Fruit fly (Drosophila melanogaster) whole organism, embryonic: ENCODE results near the gene Gas8.

Experiments used
- CG11504 ChIP-seq: fragments of 200-800 bp; sonication (Bioruptor generic); optimal IDR thresholded peaks from 3 replicates; lab custom pipeline; 2019; ENCODE audit warnings: missing biosample characterization, mild to moderate bottlenecking, missing genetic modification characterization, moderate library complexity
- CG11696 ChIP-seq: fragments of 200-800 bp; sonication (Bioruptor generic); IDR thresholded peaks from 2 replicates; pipeline ENCODE4 v1.3.6; 2022; ENCODE audit warnings: missing biosample characterization, missing genetic modification characterization
- CG12744 ChIP-seq: fragments of 200-800 bp; sonication (Bioruptor generic); optimal IDR thresholded peaks from 2 replicates; lab custom pipeline; 2016; ENCODE audit warnings: missing biosample characterization, missing genetic modification characterization
- CG13775 ChIP-seq: fragments of 200-800 bp; sonication (Bioruptor generic); optimal IDR thresholded peaks from 3 replicates; lab custom pipeline; 2017; ENCODE audit warnings: missing biosample characterization, mild to moderate bottlenecking, missing genetic modification characterization
- CG14860 ChIP-seq: fragments of 200-800 bp; sonication (Bioruptor generic); IDR thresholded peaks from 3 replicates; pipeline ENCODE4 v1.3.6; 2022; ENCODE audit warnings: missing biosample characterization, missing genetic modification characterization; ENCODE audit not compliant: partially characterized antibody
- CG15514 ChIP-seq: fragments of 200-800 bp; sonication (Bioruptor generic); optimal IDR thresholded peaks from 3 replicates; lab custom pipeline; 2017; ENCODE audit warnings: missing biosample characterization, missing genetic modification characterization, mild to moderate bottlenecking, moderate library complexity, missing genetic modification reagents
- CG17186 ChIP-seq: fragments of 200-800 bp; sonication (Bioruptor generic); optimal IDR thresholded peaks from 3 replicates; lab custom pipeline; 2017; ENCODE audit warnings: missing biosample characterization, missing genetic modification reagents, missing genetic modification characterization
- CG30403 ChIP-seq: fragments of 200-800 bp; sonication (Bioruptor generic); optimal IDR thresholded peaks from 3 replicates; lab custom pipeline; 2016; ENCODE audit warnings: missing biosample characterization, missing genetic modification characterization
- CG31365 ChIP-seq: fragments of 200-800 bp; sonication (Bioruptor generic); optimal IDR thresholded peaks from 2 replicates; lab custom pipeline; 2018; ENCODE audit warnings: missing biosample characterization, mild to moderate bottlenecking, missing genetic modification characterization
- CG33557 ChIP-seq: fragments of 200-800 bp; sonication (Bioruptor generic); optimal IDR thresholded peaks from 2 replicates; lab custom pipeline; 2019; ENCODE audit warnings: missing biosample characterization, mild to moderate bottlenecking, missing genetic modification characterization, moderate library complexity
- CG42726 ChIP-seq: fragments of 200-800 bp; sonication (Bioruptor generic); IDR thresholded peaks from 2 replicates; pipeline ENCODE4 v1.3.6; 2022; ENCODE audit warnings: missing biosample characterization, missing genetic modification characterization; ENCODE audit not compliant: partially characterized antibody
- CG6175 ChIP-seq: fragments of 200-800 bp; sonication (Bioruptor generic); IDR thresholded peaks from 3 replicates; pipeline ENCODE4 v1.3.6; 2022; ENCODE audit warnings: missing biosample characterization, missing genetic modification characterization
- CG8089 ChIP-seq: fragments of 200-800 bp; sonication (Bioruptor generic); optimal IDR thresholded peaks from 3 replicates; lab custom pipeline; 2016; ENCODE audit warnings: missing biosample characterization, missing genetic modification characterization
- CG9215 ChIP-seq: fragments of 200-800 bp; sonication (Bioruptor generic); IDR thresholded peaks from 2 replicates; pipeline ENCODE4 v1.3.6; 2022; ENCODE audit warnings: missing biosample characterization, missing genetic modification characterization
- Dfd ChIP-seq, 2 experiments: fragments of >200 bp; optimal IDR thresholded peaks; 2 replicates each; lab custom pipeline; 2017; ENCODE audit warnings: missing biosample characterization in 2 of 2, missing genetic modification characterization in 2 of 2
- Dip2 ChIP-seq: fragments of 200-800 bp; sonication (Bioruptor generic); IDR thresholded peaks from 2 replicates; pipeline ENCODE4 v1.3.6; 2022; ENCODE audit warnings: missing biosample characterization, missing genetic modification characterization
- Dref ChIP-seq: fragments of 200-800 bp; sonication (Bioruptor generic); IDR thresholded peaks from 2 replicates; pipeline ENCODE4 v1.3.6; 2022; ENCODE audit warnings: missing biosample characterization, missing genetic modification characterization
- Eip74EF ChIP-seq, 2 experiments: fragments of 200-800 bp in 1 of 2; fragments of >200 bp in 1 of 2; sonication (Bioruptor generic) in 1 of 2; optimal IDR thresholded peaks; 2 replicates each; lab custom pipeline; 2017 to 2019; ENCODE audit warnings: missing biosample characterization in 2 of 2, missing genetic modification characterization in 2 of 2, mild to moderate bottlenecking in 1 of 2, moderate library complexity in 1 of 2
- Gsc ChIP-seq: fragments of 200-800 bp; sonication (Bioruptor generic); IDR thresholded peaks from 2 replicates; pipeline ENCODE4 v1.3.6; 2022; ENCODE audit warnings: missing biosample characterization, missing genetic modification characterization
- HmgZ ChIP-seq: fragments of 200-800 bp; sonication (Bioruptor generic); optimal IDR thresholded peaks from 2 replicates; lab custom pipeline; 2018; ENCODE audit warnings: missing biosample characterization, mild to moderate bottlenecking, missing genetic modification characterization
- Med ChIP-seq: fragments of 200-800 bp; sonication (Bioruptor generic); peaks from one replicate; lab custom pipeline; 2016; ENCODE audit warnings: missing biosample characterization, missing genetic modification characterization, mild to moderate bottlenecking, inconsistent platforms, moderate library complexity
- Myb ChIP-seq: fragments of 200-800 bp; sonication (Bioruptor generic); optimal IDR thresholded peaks from 2 replicates; lab custom pipeline; 2016; ENCODE audit warnings: missing biosample characterization, missing genetic modification characterization
- NC2α ChIP-seq: fragments of 200-800 bp; sonication (Bioruptor generic); optimal IDR thresholded peaks from 2 replicates; lab custom pipeline; 2016; ENCODE audit warnings: missing biosample characterization, missing genetic modification characterization
- Oaz ChIP-seq: fragments of 200-800 bp; sonication (Bioruptor generic); IDR thresholded peaks from 2 replicates; pipeline ENCODE4 v1.3.6; 2022; ENCODE audit warnings: missing biosample characterization, missing genetic modification characterization
- ap ChIP-seq: fragments of 200-800 bp; sonication (Bioruptor generic); IDR thresholded peaks from 2 replicates; pipeline ENCODE4 v1.3.6; 2022; ENCODE audit warnings: missing biosample characterization, missing genetic modification characterization
- bowl ChIP-seq: fragments of 200-800 bp; sonication (Bioruptor generic); IDR thresholded peaks from 2 replicates; pipeline ENCODE4 v1.3.6; 2022; ENCODE audit warnings: missing biosample characterization, missing genetic modification characterization
- btn ChIP-seq: fragments of 200-800 bp; sonication (Bioruptor generic); optimal IDR thresholded peaks from 2 replicates; lab custom pipeline; 2016; ENCODE audit warnings: missing biosample characterization, missing genetic modification characterization
- chm ChIP-seq: fragments of 200-800 bp; sonication (Bioruptor generic); IDR thresholded peaks from 2 replicates; pipeline ENCODE4 v1.3.6; 2022; ENCODE audit warnings: missing biosample characterization, missing genetic modification characterization
- ci ChIP-seq: fragments of 200-800 bp; sonication (Bioruptor generic); IDR thresholded peaks from 3 replicates; pipeline ENCODE4 v1.3.6; 2022; ENCODE audit warnings: missing biosample characterization, missing genetic modification characterization
- fd102C ChIP-seq: fragments of 200-800 bp; sonication (Bioruptor generic); optimal IDR thresholded peaks from 2 replicates; lab custom pipeline; 2018; ENCODE audit warnings: missing biosample characterization, mild to moderate bottlenecking, missing genetic modification characterization, moderate library complexity
- fu2 ChIP-seq: fragments of 200-800 bp; sonication (Bioruptor generic); optimal IDR thresholded peaks from 2 replicates; lab custom pipeline; 2016; ENCODE audit warnings: missing biosample characterization, missing genetic modification characterization
- gsb ChIP-seq: fragments of 200-800 bp; sonication (Bioruptor generic); IDR thresholded peaks from 2 replicates; pipeline ENCODE4 v1.3.6; 2022; ENCODE audit warnings: missing biosample characterization, missing genetic modification characterization
- hbn ChIP-seq: fragments of 200-800 bp; sonication (Bioruptor generic); IDR thresholded peaks from 2 replicates; pipeline ENCODE4 v1.3.6; 2022; ENCODE audit warnings: missing biosample characterization, missing genetic modification characterization; ENCODE audit not compliant: partially characterized antibody
- ind ChIP-seq: fragments of 200-800 bp; sonication (Bioruptor generic); optimal IDR thresholded peaks from 3 replicates; lab custom pipeline; 2016; ENCODE audit warnings: missing biosample characterization, missing genetic modification characterization
- insv ChIP-seq, 2 experiments: fragments of 200-800 bp; sonication (Bioruptor generic); optimal IDR thresholded peaks; 3 replicates each; lab custom pipeline; 2016 to 2018; ENCODE audit warnings: missing biosample characterization in 2 of 2, missing genetic modification characterization in 2 of 2
- lbe ChIP-seq: fragments of 200-800 bp; sonication (Bioruptor generic); optimal IDR thresholded peaks from 2 replicates; lab custom pipeline; 2016; ENCODE audit warnings: missing biosample characterization, mild to moderate bottlenecking, missing genetic modification characterization
- lilli ChIP-seq: fragments of 200-800 bp; sonication (Bioruptor generic); optimal IDR thresholded peaks from 3 replicates; lab custom pipeline; 2016; ENCODE audit warnings: missing biosample characterization, missing genetic modification characterization
- lola ChIP-seq, 3 experiments: fragments of >200 bp in 2 of 3; fragments of 200-800 bp in 1 of 3; sonication (Bioruptor generic) in 1 of 3; optimal IDR thresholded peaks; 2 replicates each; lab custom pipeline; 2017 to 2019; ENCODE audit warnings: missing biosample characterization in 3 of 3, missing genetic modification characterization in 3 of 3, mild to moderate bottlenecking in 1 of 3, moderate library complexity in 1 of 3
- lov ChIP-seq, 2 experiments: fragments of 200-800 bp in 1 of 2; fragments of >200 bp in 1 of 2; sonication (Bioruptor generic) in 1 of 2; IDR thresholded peaks in 1 of 2; optimal IDR thresholded peaks in 1 of 2; 2 replicates in 1 of 2; 3 replicates in 1 of 2; pipeline versions ENCODE4 v1.3.6 to Lab custom; 2017 to 2022; ENCODE audit warnings: missing biosample characterization in 1 of 2, missing genetic modification characterization in 1 of 2
- nerfin-1 ChIP-seq: fragments of 200-800 bp; sonication (Bioruptor generic); optimal IDR thresholded peaks from 3 replicates; lab custom pipeline; 2019; ENCODE audit warnings: missing biosample characterization, mild to moderate bottlenecking, missing genetic modification characterization, moderate library complexity
- onecut ChIP-seq: fragments of 200-800 bp; sonication (Bioruptor generic); IDR thresholded peaks from 2 replicates; pipeline ENCODE4 v1.3.6; 2022; ENCODE audit warnings: missing biosample characterization, missing genetic modification characterization
- otp ChIP-seq: fragments of 200-800 bp; sonication (Bioruptor generic); IDR thresholded peaks from 3 replicates; pipeline ENCODE4, ENCODE4 v1.3.6; 2022; ENCODE audit warnings: missing biosample characterization, missing genetic modification characterization
- p53 ChIP-seq: fragments of 200-800 bp; sonication (Bioruptor generic); optimal IDR thresholded peaks from 2 replicates; lab custom pipeline; 2016; ENCODE audit warnings: missing biosample characterization, missing genetic modification characterization
- pan ChIP-seq, 4 experiments: fragments of >200 bp in 3 of 4; fragments of 200-800 bp in 1 of 4; sonication (Bioruptor generic) in 1 of 4; optimal IDR thresholded peaks in 3 of 4; IDR thresholded peaks in 1 of 4; 2 replicates each; pipeline versions ENCODE4 v1.3.6 to Lab custom; 2017 to 2022; ENCODE audit warnings: missing biosample characterization in 2 of 4, missing genetic modification characterization in 2 of 4, mixed read lengths in 1 of 4
- trem ChIP-seq: fragments of 200-800 bp; optimal IDR thresholded peaks from 3 replicates; lab custom pipeline; 2019; ENCODE audit warnings: missing biosample characterization, mild to moderate bottlenecking, missing genetic modification characterization, moderate library complexity
- vfl ChIP-seq: fragments of 200-800 bp; sonication (Bioruptor generic); optimal IDR thresholded peaks from 2 replicates; lab custom pipeline; 2016; ENCODE audit warnings: missing biosample characterization, missing genetic modification characterization
- zfh1 ChIP-seq: fragments of 200-800 bp; sonication (Bioruptor generic); IDR thresholded peaks from 3 replicates; pipeline ENCODE4 v1.3.6; 2022; ENCODE audit warnings: missing biosample characterization, missing genetic modification characterization

Gas8 gene

DNA sequence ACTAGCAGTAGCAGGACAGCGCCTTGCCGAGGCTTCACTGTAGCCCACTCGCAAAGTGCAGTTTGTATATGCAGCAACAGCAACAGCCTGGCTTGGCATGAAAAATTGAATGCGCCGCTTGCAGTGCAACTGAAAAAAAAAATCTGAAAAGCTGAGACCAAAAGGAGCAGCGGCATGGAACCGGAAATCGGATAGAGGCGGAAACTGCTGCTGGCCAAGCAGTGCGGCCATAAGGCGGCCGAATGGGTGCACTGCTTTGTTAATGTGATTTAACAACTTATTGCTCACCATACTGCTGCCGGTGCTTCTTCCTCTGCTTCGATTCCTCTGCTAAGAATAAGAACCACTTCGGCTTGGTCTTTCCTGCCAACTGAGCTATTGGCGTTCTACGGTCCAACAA is 400 bp downstream of the Gas8 start (continued):
- no peak for TF ChIP-seq Oaz (GFP tag; lab: Robert Waterston, UW)
- TF ChIP-seq gsb, result no peak
- no peak for TF ChIP-seq p53
- TF ChIP-seq zfh1 (GFP tag; lab: Robert Waterston, UW), result 0 out of 3 replicates have a peak, but pooled peaks have one; percentile 28
- TF ChIP-seq chm (GFP tag; lab: Robert Waterston, UW), result 0 out of 2 replicates have a peak, but pooled peaks have one; percentile 35
- TF ChIP-seq fd102C, result peak; percentile 15
- no peak for TF ChIP-seq hbn (GFP tag; lab: Robert Waterston, UW)
- peak; percentile 1 for TF ChIP-seq CG33557 (GFP tag; lab: Kevin White, UChicago)
- peak; percentile 1 for TF ChIP-seq CG13775
- TF ChIP-seq lov (optimal IDR thresholded peaks at IDR 0.05; lab: Kevin White, UChicago), result no peak
- TF ChIP-seq lov (GFP tag; IDR thresholded peaks at IDR 0.05; lab: Robert Waterston, UW), result 0 out of 3 replicates have a peak, but pooled peaks have one; percentile 28
- TF ChIP-seq CG31365 (tag; lab: Kevin White, UChicago), result peak; percentile 38
- no peak for TF ChIP-seq CG6175 (GFP tag; lab: Robert Waterston, UW)
- 0 out of 3 replicates have a peak, but pooled peaks have one; percentile 14 for TF ChIP-seq ci (GFP tag; lab: Robert Waterston, UW)
- no peak for TF ChIP-seq Dfd (GFP tag; optimal IDR thresholded peaks at IDR 0.05; lab: Kevin White, UChicago)
- no peak for TF ChIP-seq ap (GFP tag; lab: Robert Waterston, UW)
- TF ChIP-seq Gsc (GFP tag; lab: Robert Waterston, UW), result no peak
- no peak for TF ChIP-seq onecut
- no peak for TF ChIP-seq CG12744 (GFP tag; lab: Kevin White, UChicago)
- TF ChIP-seq, all 482 proteins: peak for 19

DNA sequence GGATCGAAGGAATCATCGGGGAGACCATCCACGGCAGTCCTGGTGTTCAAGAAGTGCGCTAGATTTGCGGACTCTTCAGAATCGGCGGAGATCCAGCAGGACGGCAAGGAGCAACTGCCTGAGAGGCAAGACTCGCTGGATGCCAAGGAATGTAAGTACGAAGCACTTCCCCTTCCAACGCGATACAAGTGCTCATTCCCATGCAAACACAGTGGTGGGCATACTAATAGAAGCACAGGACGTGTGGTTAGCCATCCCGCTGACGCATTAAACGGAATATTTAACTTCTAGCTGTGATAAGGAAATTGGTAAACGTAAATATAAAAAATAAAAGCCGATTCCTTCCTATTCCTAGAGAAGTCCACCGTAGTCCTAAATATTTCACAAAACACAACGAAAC is 18.8 kb downstream of the Gas8 start:
- TF ChIP-seq nerfin-1 (tag; lab: Kevin White, UChicago) (peak; percentile 95), CG11696 (GFP tag; lab: Robert Waterston, UW) (peak; percentile 79), fu2 (no peak), insv (GFP tag; optimal IDR thresholded peaks at IDR 0.05; lab: Kevin White, UChicago) (no peak)

DNA sequence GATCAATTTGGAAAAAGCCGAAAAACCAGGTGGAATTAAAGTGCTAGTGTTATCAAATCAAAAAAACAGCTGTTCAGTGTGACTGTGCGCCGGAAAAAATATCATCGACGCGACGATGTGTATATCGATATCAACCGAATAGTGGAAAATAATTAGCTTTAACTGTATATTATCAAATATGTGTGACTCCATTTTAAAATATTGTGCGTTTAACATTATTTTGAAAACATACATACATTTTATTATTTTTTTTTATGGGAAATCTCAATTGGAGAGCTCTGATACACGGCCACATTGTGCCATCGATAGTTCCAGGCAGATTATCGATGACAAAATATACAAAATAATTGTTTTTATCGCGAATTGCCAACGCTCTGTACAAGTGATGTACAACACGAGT is 19.3 kb downstream of the Gas8 start, which contains the start of the genes CG14270 and CG10803:
Gene CG14270 (minus strand): TSS at position 75 of the 400 bp plus-strand sequence.
Gene CG10803 (plus strand): TSS at position 347 of the 400 bp plus-strand sequence.
- TF ChIP-seq Myb (GFP tag; lab: Kevin White, UChicago), result peak; percentile 21
- TF ChIP-seq NC2α (GFP tag; lab: Kevin White, UChicago), result no peak
- no peak for TF ChIP-seq Dip2 (GFP tag; lab: Robert Waterston, UW)
- TF ChIP-seq Dref (GFP tag; lab: Robert Waterston, UW), result peak; percentile 72
- no peak for TF ChIP-seq Eip74EF (GFP tag; optimal IDR thresholded peaks at IDR 0.05; lab: Kevin White, UChicago)
- no peak for TF ChIP-seq bowl
- no peak for TF ChIP-seq pan (optimal IDR thresholded peaks at IDR 0.05; lab: Kevin White, UChicago)
- no peak for TF ChIP-seq pan (GFP tag; optimal IDR thresholded peaks at IDR 0.05 in 1 of 2, IDR thresholded peaks at IDR 0.05 in 1 of 2)
- no peak for TF ChIP-seq trem
- no peak for TF ChIP-seq CG42726 (GFP tag; lab: Robert Waterston, UW)
- no peak for TF ChIP-seq HmgZ (tag; lab: Kevin White, UChicago)
- TF ChIP-seq CG17186 (GFP tag; lab: Kevin White, UChicago), result peak; percentile 15
- TF ChIP-seq lola (GFP tag; optimal IDR thresholded peaks at IDR 0.05; lab: Kevin White, UChicago), result peak in 1 of 3 experiments; percentile 7
- no peak for TF ChIP-seq ind
- TF ChIP-seq lbe (GFP tag; lab: Kevin White, UChicago), result no peak
- TF ChIP-seq otp (GFP tag; lab: Robert Waterston, UW), result no peak
- peak; percentile 93 for TF ChIP-seq CG15514 (GFP tag; lab: Kevin White, UChicago)
- TF ChIP-seq lilli (GFP tag; lab: Kevin White, UChicago), result peak; percentile 44
- peak; percentile 68 for TF ChIP-seq Med (GFP tag; lab: Kevin White, UChicago)
- no peak for TF ChIP-seq CG11504 (tag; lab: Kevin White, UChicago)
- TF ChIP-seq CG14860 (GFP tag; lab: Robert Waterston, UW), result peak; percentile 79
- TF ChIP-seq CG9215 (GFP tag; lab: Robert Waterston, UW), result 0 out of 2 replicates have a peak, but pooled peaks have one; percentile 15
- peak; percentile 16 for TF ChIP-seq CG13775
- TF ChIP-seq CG8089 (GFP tag; lab: Kevin White, UChicago), result no peak
- peak; percentile 17 for TF ChIP-seq CG30403 (GFP tag; lab: Kevin White, UChicago)
- peak; percentile 2 for TF ChIP-seq vfl (GFP tag; lab: Kevin White, UChicago)
- TF ChIP-seq Dfd (GFP tag; optimal IDR thresholded peaks at IDR 0.05; lab: Kevin White, UChicago), result no peak
- TF ChIP-seq btn (GFP tag; lab: Kevin White, UChicago), result no peak
